Fruit fly (Drosophila melanogaster) whole organism, embryonic: ENCODE results near the gene CG1233.

Experiments
- Adf1 ChIP-seq: fragments of 200-800 bp; sonication (Bioruptor generic); IDR thresholded peaks from 2 replicates; pipeline ENCODE4 v1.3.6; 2022; ENCODE audit warnings: missing biosample characterization, missing genetic modification characterization
- CG10321 ChIP-seq: fragments of 200-800 bp; sonication (Bioruptor generic); IDR thresholded peaks from 2 replicates; pipeline ENCODE4 v1.3.6; 2022; ENCODE audit warnings: missing biosample characterization, missing genetic modification characterization
- CG10565 ChIP-seq: fragments of 200-800 bp; sonication (Bioruptor generic); optimal IDR thresholded peaks from 3 replicates; lab custom pipeline; 2016; ENCODE audit warnings: missing biosample characterization, mild to moderate bottlenecking, missing genetic modification characterization
- CG12744 ChIP-seq: fragments of 200-800 bp; sonication (Bioruptor generic); optimal IDR thresholded peaks from 2 replicates; lab custom pipeline; 2016; ENCODE audit warnings: missing biosample characterization, missing genetic modification characterization
- CG13123 ChIP-seq: fragments of 200-800 bp; sonication (Bioruptor generic); optimal IDR thresholded peaks from 2 replicates; lab custom pipeline; 2016; ENCODE audit warnings: missing biosample characterization, missing genetic modification characterization
- CG14667 ChIP-seq: fragments of 200-800 bp; sonication (Bioruptor generic); IDR thresholded peaks from 2 replicates; pipeline ENCODE4 v1.3.6; 2022; ENCODE audit warnings: missing biosample characterization, missing genetic modification characterization
- CG15073 ChIP-seq: fragments of 200-800 bp; sonication (Bioruptor generic); optimal IDR thresholded peaks from 2 replicates; lab custom pipeline; 2016; ENCODE audit warnings: missing biosample characterization, missing genetic modification characterization
- CG15696 ChIP-seq: fragments of 200-800 bp; sonication (Bioruptor generic); optimal IDR thresholded peaks from 2 replicates; lab custom pipeline; 2019; ENCODE audit warnings: missing biosample characterization, mild to moderate bottlenecking, missing genetic modification characterization, moderate library complexity
- CG17612 ChIP-seq: fragments of 200-800 bp; sonication (Bioruptor generic); IDR thresholded peaks from 2 replicates; pipeline ENCODE4 v1.3.6; 2022; ENCODE audit warnings: missing biosample characterization, missing genetic modification characterization
- CG18619 ChIP-seq: fragments of 200-800 bp; sonication (Bioruptor generic); optimal IDR thresholded peaks from 3 replicates; lab custom pipeline; 2017; ENCODE audit warnings: missing biosample characterization, mild to moderate bottlenecking, missing genetic modification characterization
- CG18764 ChIP-seq: fragments of 200-800 bp; sonication (Bioruptor generic); optimal IDR thresholded peaks from 3 replicates; lab custom pipeline; 2016; ENCODE audit warnings: missing biosample characterization, missing genetic modification characterization
- CG30431 ChIP-seq: fragments of 200-800 bp; sonication (Bioruptor generic); optimal IDR thresholded peaks from 2 replicates; lab custom pipeline; 2017; ENCODE audit warnings: missing biosample characterization, missing genetic modification characterization
- CG31441 ChIP-seq: fragments of 200-800 bp; sonication (Bioruptor generic); IDR thresholded peaks from 2 replicates; pipeline ENCODE4 v1.3.6; 2022; ENCODE audit warnings: missing biosample characterization, missing genetic modification characterization
- CG33557 ChIP-seq: fragments of 200-800 bp; sonication (Bioruptor generic); optimal IDR thresholded peaks from 2 replicates; lab custom pipeline; 2019; ENCODE audit warnings: missing biosample characterization, mild to moderate bottlenecking, missing genetic modification characterization, moderate library complexity
- CG34376 ChIP-seq: fragments of 200-800 bp; sonication (Bioruptor generic); optimal IDR thresholded peaks from 2 replicates; lab custom pipeline; 2018; ENCODE audit warnings: missing biosample characterization, mild to moderate bottlenecking, missing genetic modification characterization
- CG4328 ChIP-seq: fragments of 200-800 bp; sonication (Bioruptor generic); optimal IDR thresholded peaks from 3 replicates; lab custom pipeline; 2017; ENCODE audit warnings: missing biosample characterization, missing genetic modification reagents, missing genetic modification characterization
- CG4707 ChIP-seq: fragments of 200-800 bp; sonication (Bioruptor generic); optimal IDR thresholded peaks from 2 replicates; lab custom pipeline; 2018; ENCODE audit warnings: missing biosample characterization, mild to moderate bottlenecking, missing genetic modification characterization, moderate library complexity
- CG6272 ChIP-seq: fragments of 200-800 bp; sonication (Bioruptor generic); IDR thresholded peaks from 2 replicates; pipeline ENCODE4 v1.3.6; 2022; ENCODE audit warnings: missing biosample characterization, missing genetic modification characterization
- CG9437 ChIP-seq: fragments of 200-800 bp; sonication (Bioruptor generic); optimal IDR thresholded peaks from 2 replicates; lab custom pipeline; 2018; ENCODE audit warnings: missing biosample characterization, mild to moderate bottlenecking, missing genetic modification characterization
- Dp ChIP-seq: fragments of 200-800 bp; sonication (Bioruptor generic); optimal IDR thresholded peaks from 2 replicates; lab custom pipeline; 2018; ENCODE audit warnings: missing biosample characterization, mild to moderate bottlenecking, missing genetic modification characterization, moderate library complexity
- Dref ChIP-seq: fragments of 200-800 bp; sonication (Bioruptor generic); IDR thresholded peaks from 2 replicates; pipeline ENCODE4 v1.3.6; 2022; ENCODE audit warnings: missing biosample characterization, missing genetic modification characterization
- Ets65A ChIP-seq: fragments of 200-800 bp; sonication (Bioruptor generic); peaks from one replicate; lab custom pipeline; 2016; ENCODE audit warnings: missing biosample characterization, missing genetic modification characterization
- Jarid2 ChIP-seq: fragments of 200-800 bp; sonication (Bioruptor generic); optimal IDR thresholded peaks from 3 replicates; lab custom pipeline; 2017; ENCODE audit warnings: mild to moderate bottlenecking, missing biosample characterization, missing genetic modification reagents, missing genetic modification characterization
- PHDP ChIP-seq: fragments of 200-800 bp; sonication (Bioruptor generic); optimal IDR thresholded peaks from 3 replicates; lab custom pipeline; 2018; ENCODE audit warnings: missing biosample characterization, mild to moderate bottlenecking, missing genetic modification characterization, moderate library complexity
- Pdp1 ChIP-seq, 2 experiments: fragments of 200-800 bp; sonication (Bioruptor generic); optimal IDR thresholded peaks; 3 replicates each; lab custom pipeline; 2016; ENCODE audit warnings: missing biosample characterization in 2 of 2, missing genetic modification characterization in 2 of 2, mild to moderate bottlenecking in 1 of 2, moderate library complexity in 1 of 2
- Ssrp ChIP-seq: fragments of 200-800 bp; sonication (Bioruptor generic); optimal IDR thresholded peaks from 2 replicates; lab custom pipeline; 2018; ENCODE audit warnings: missing biosample characterization, mild to moderate bottlenecking, missing genetic modification characterization, moderate library complexity
- Tbp ChIP-seq: fragments of >200 bp; optimal IDR thresholded peaks from 2 replicates; lab custom pipeline; 2018; ENCODE audit warnings: missing biosample characterization, missing genetic modification characterization
- Xrp1 ChIP-seq: fragments of 200-800 bp; sonication (Bioruptor generic); IDR thresholded peaks from 2 replicates; pipeline ENCODE4 v1.3.6; 2022; ENCODE audit warnings: missing biosample characterization, missing genetic modification characterization
- da ChIP-seq: fragments of 200-800 bp; sonication (Bioruptor generic); optimal IDR thresholded peaks from 2 replicates; lab custom pipeline; 2016; ENCODE audit warnings: missing biosample characterization, missing genetic modification characterization
- dan ChIP-seq: fragments of 200-800 bp; sonication (Bioruptor generic); IDR thresholded peaks from 2 replicates; pipeline ENCODE4 v1.3.6; 2022; ENCODE audit warnings: missing biosample characterization, missing genetic modification characterization
- eve ChIP-seq, 2 experiments: fragments of >200 bp; optimal IDR thresholded peaks; 2 replicates each; lab custom pipeline; 2017; ENCODE audit warnings: missing biosample characterization in 2 of 2, missing genetic modification characterization in 2 of 2
- exex ChIP-seq: fragments of 200-800 bp; sonication (Bioruptor generic); optimal IDR thresholded peaks from 4 replicates; lab custom pipeline; 2018; ENCODE audit warnings: missing biosample characterization, mild to moderate bottlenecking, missing genetic modification characterization, moderate library complexity
- fu2 ChIP-seq: fragments of 200-800 bp; sonication (Bioruptor generic); optimal IDR thresholded peaks from 2 replicates; lab custom pipeline; 2016; ENCODE audit warnings: missing biosample characterization, missing genetic modification characterization
- gce ChIP-seq: fragments of 200-800 bp; sonication (Bioruptor generic); IDR thresholded peaks from 3 replicates; pipeline ENCODE4 v1.3.6; 2022; ENCODE audit warnings: missing biosample characterization, missing genetic modification characterization
- gsb-n ChIP-seq: fragments of 200-800 bp; sonication (Bioruptor generic); optimal IDR thresholded peaks from 3 replicates; lab custom pipeline; 2018; ENCODE audit warnings: missing biosample characterization, mild to moderate bottlenecking, missing genetic modification characterization
- hbn ChIP-seq: fragments of 200-800 bp; sonication (Bioruptor generic); IDR thresholded peaks from 2 replicates; pipeline ENCODE4 v1.3.6; 2022; ENCODE audit warnings: missing biosample characterization, missing genetic modification characterization; ENCODE audit not compliant: partially characterized antibody
- her ChIP-seq: fragments of 200-800 bp; sonication (Bioruptor generic); optimal IDR thresholded peaks from 2 replicates; lab custom pipeline; 2016; ENCODE audit warnings: missing biosample characterization, missing genetic modification characterization
- kni ChIP-seq: fragments of 200-800 bp; sonication (Bioruptor generic); optimal IDR thresholded peaks from 3 replicates; lab custom pipeline; 2017; ENCODE audit warnings: mild to moderate bottlenecking, missing biosample characterization, missing genetic modification reagents, missing genetic modification characterization
- nom ChIP-seq: fragments of 200-800 bp; sonication (Bioruptor generic); optimal IDR thresholded peaks from 2 replicates; lab custom pipeline; 2017; ENCODE audit warnings: missing biosample characterization, missing genetic modification characterization, mild to moderate bottlenecking, moderate library complexity, missing genetic modification reagents
- odd ChIP-seq: fragments of 200-800 bp; sonication (Bioruptor generic); optimal IDR thresholded peaks from 2 replicates; lab custom pipeline; 2017; ENCODE audit warnings: missing biosample characterization, mild to moderate bottlenecking, missing genetic modification characterization
- slbo ChIP-seq: fragments of 200-800 bp; sonication (Bioruptor generic); IDR thresholded peaks from 2 replicates; pipeline ENCODE4 v1.3.6; 2022; ENCODE audit warnings: missing biosample characterization, missing genetic modification characterization
- vfl ChIP-seq: fragments of 200-800 bp; sonication (Bioruptor generic); optimal IDR thresholded peaks from 2 replicates; lab custom pipeline; 2016; ENCODE audit warnings: missing biosample characterization, missing genetic modification characterization
- wdn ChIP-seq: fragments of 200-800 bp; sonication (Bioruptor generic); IDR thresholded peaks from 2 replicates; pipeline ENCODE4 v1.3.6; 2022; ENCODE audit warnings: missing biosample characterization, missing genetic modification characterization
- zen ChIP-seq: fragments of 200-800 bp; sonication (Bioruptor generic); optimal IDR thresholded peaks from 3 replicates; lab custom pipeline; 2018; ENCODE audit warnings: missing biosample characterization, mild to moderate bottlenecking, missing genetic modification characterization, moderate library complexity
- zfh2 ChIP-seq: fragments of 200-800 bp; sonication (Bioruptor generic); optimal IDR thresholded peaks from 2 replicates; lab custom pipeline; 2016; ENCODE audit warnings: missing biosample characterization, missing genetic modification characterization

The CG1233 gene

DNA sequence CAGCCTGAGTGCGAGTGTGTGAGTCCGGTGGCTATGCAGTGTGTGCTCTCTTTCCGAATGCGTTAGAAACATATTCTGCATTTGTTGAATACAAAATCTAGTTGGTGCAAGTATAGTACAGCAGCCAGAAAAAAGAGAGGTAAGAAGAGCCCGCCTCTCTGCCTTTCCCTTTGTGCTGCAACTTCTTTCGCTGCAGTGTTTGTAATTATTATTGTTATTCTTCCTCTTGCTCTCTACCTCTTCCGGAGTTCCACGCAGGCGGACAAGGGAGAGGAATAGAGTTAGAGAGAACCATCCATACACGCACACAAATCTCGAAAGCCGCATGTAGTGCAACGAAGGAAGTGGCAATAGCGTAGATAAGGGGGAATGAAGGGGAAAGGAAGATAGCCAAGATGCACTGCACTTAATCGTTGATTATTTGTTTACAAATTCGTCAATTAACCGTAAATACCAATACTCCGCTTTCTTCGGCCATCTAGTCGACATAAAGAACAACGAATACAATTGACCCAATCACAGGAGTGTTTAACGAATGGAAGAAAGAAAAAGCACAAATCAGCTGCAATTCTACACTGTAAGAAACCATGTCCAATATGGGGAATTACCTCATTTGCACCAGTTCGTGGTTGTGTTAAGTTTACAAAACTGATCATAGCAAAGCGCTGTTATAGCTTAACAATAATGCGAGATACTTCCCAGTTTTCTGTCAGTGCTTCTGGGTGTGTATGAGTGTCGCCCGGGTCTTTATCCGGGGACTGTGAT is 13.4 kb upstream of the CG1233 start (continued):
- no peak for TF ChIP-seq Adf1 (GFP tag; lab: Robert Waterston, UW)
- peak; percentile 61 for TF ChIP-seq nom (GFP tag; lab: Kevin White, UChicago)
- TF ChIP-seq Dref (GFP tag; lab: Robert Waterston, UW), result no peak
- no peak for TF ChIP-seq wdn (GFP tag; lab: Robert Waterston, UW)
- TF ChIP-seq zfh2 (GFP tag; lab: Kevin White, UChicago), result no peak
- TF ChIP-seq gsb-n (tag; lab: Kevin White, UChicago), result peak; percentile 67
- no peak for TF ChIP-seq CG4328 (GFP tag; lab: Kevin White, UChicago)
- peak; percentile 64 for TF ChIP-seq CG18619 (GFP tag; lab: Kevin White, UChicago)
- peak; percentile 62 for TF ChIP-seq slbo (GFP tag; lab: Robert Waterston, UW)
- peak; percentile 33 for TF ChIP-seq vfl (GFP tag; lab: Kevin White, UChicago)
- peak; percentile 61 for TF ChIP-seq CG18764 (GFP tag; lab: Kevin White, UChicago)
- no peak for TF ChIP-seq dan (GFP tag; lab: Robert Waterston, UW)
- TF ChIP-seq CG14667 (GFP tag; lab: Robert Waterston, UW), result peak; percentile 51
- no peak for TF ChIP-seq CG10565 (GFP tag; lab: Kevin White, UChicago)
- peak; percentile 72 for TF ChIP-seq her (GFP tag; lab: Kevin White, UChicago)
- TF ChIP-seq Ssrp, result peak; percentile 81
- peak; percentile 72 for TF ChIP-seq CG31441
- no peak for TF ChIP-seq CG12744 (GFP tag; lab: Kevin White, UChicago)
- TF ChIP-seq Jarid2 (GFP tag; lab: Kevin White, UChicago), result no peak
- peak; percentile 62 for TF ChIP-seq PHDP (tag; lab: Kevin White, UChicago)
- peak; percentile 79 for TF ChIP-seq CG30431
- TF ChIP-seq Pdp1 (GFP tag; optimal IDR thresholded peaks at IDR 0.05; lab: Kevin White, UChicago), result peak; percentile 63 to 88
- TF ChIP-seq hbn (GFP tag; lab: Robert Waterston, UW), result no peak
- TF ChIP-seq CG13123 (GFP tag; lab: Kevin White, UChicago), result peak; percentile 62
- TF ChIP-seq Xrp1 (GFP tag; lab: Robert Waterston, UW), result peak; percentile 85
- TF ChIP-seq CG4707 (GFP tag; lab: Kevin White, UChicago), result peak; percentile 59
- TF ChIP-seq gce (GFP tag; lab: Robert Waterston, UW), result no peak
- TF ChIP-seq zen (tag; lab: Kevin White, UChicago), result peak; percentile 46
- TF ChIP-seq Ets65A (GFP tag; lab: Kevin White, UChicago), result peak; percentile 97
- no peak for TF ChIP-seq Dp (GFP tag; lab: Kevin White, UChicago)
- TF ChIP-seq Tbp, result no peak
- TF ChIP-seq CG10321 (GFP tag; lab: Robert Waterston, UW), result no peak
- TF ChIP-seq fu2, result peak; percentile 20
- peak; percentile 59 for TF ChIP-seq CG33557 (GFP tag; lab: Kevin White, UChicago)
- TF ChIP-seq CG6272 (GFP tag; lab: Robert Waterston, UW), result peak; percentile 65
- no peak for TF ChIP-seq CG17612
- no peak for TF ChIP-seq CG34376
- TF ChIP-seq eve (GFP tag; optimal IDR thresholded peaks at IDR 0.05; lab: Kevin White, UChicago), result no peak
- TF ChIP-seq exex (tag; lab: Kevin White, UChicago), result no peak
- peak; percentile 60 for TF ChIP-seq kni
- TF ChIP-seq da (GFP tag; lab: Kevin White, UChicago), result peak; percentile 36
- peak; percentile 12 for TF ChIP-seq odd (GFP tag; lab: Kevin White, UChicago)
- TF ChIP-seq CG15073 (GFP tag; lab: Kevin White, UChicago), result peak; percentile 15
- TF ChIP-seq CG15696, result peak; percentile 22
- TF ChIP-seq CG9437 (GFP tag; lab: Kevin White, UChicago), result peak; percentile 40
